Fruit fly (Drosophila melanogaster) whole organism, embryonic: ENCODE data around the gene CG15528.

ENCODE experiments used
- ATbp ChIP-seq: fragments of 200-800 bp; sonication (Bioruptor generic); optimal IDR thresholded peaks from 2 replicates; lab custom pipeline; 2017; ENCODE audit warnings: missing biosample characterization, mild to moderate bottlenecking, missing genetic modification characterization, missing genetic modification reagents
- Atf3 ChIP-seq: fragments of 200-800 bp; sonication (Bioruptor generic); optimal IDR thresholded peaks from 3 replicates; lab custom pipeline; 2016; ENCODE audit warnings: missing biosample characterization, missing genetic modification characterization
- B-H2 ChIP-seq: fragments of 200-800 bp; sonication (Bioruptor generic); optimal IDR thresholded peaks from 2 replicates; lab custom pipeline; 2018; ENCODE audit warnings: missing biosample characterization, mild to moderate bottlenecking, missing genetic modification characterization
- Bdp1 ChIP-seq: fragments of 200-800 bp; sonication (Bioruptor generic); optimal IDR thresholded peaks from 3 replicates; lab custom pipeline; 2016; ENCODE audit warnings: missing biosample characterization, missing genetic modification characterization
- Blimp-1 ChIP-seq: fragments of 200-800 bp; sonication (Bioruptor generic); optimal IDR thresholded peaks from 3 replicates; lab custom pipeline; 2018; ENCODE audit warnings: missing biosample characterization, missing genetic modification characterization, mild to moderate bottlenecking, moderate library complexity, missing genetic modification reagents
- CG10267 ChIP-seq: fragments of 200-800 bp; sonication (Bioruptor generic); optimal IDR thresholded peaks from 2 replicates; lab custom pipeline; 2018; ENCODE audit warnings: missing biosample characterization, mild to moderate bottlenecking, missing genetic modification characterization, moderate library complexity
- CG10431 ChIP-seq: fragments of 200-800 bp; sonication (Bioruptor generic); optimal IDR thresholded peaks from 3 replicates; lab custom pipeline; 2018; ENCODE audit warnings: missing biosample characterization, mild to moderate bottlenecking, missing genetic modification characterization
- CG12236 ChIP-seq: fragments of 200-800 bp; sonication (Bioruptor generic); optimal IDR thresholded peaks from 2 replicates; lab custom pipeline; 2016; ENCODE audit warnings: missing biosample characterization, missing genetic modification characterization
- CG12744 ChIP-seq: fragments of 200-800 bp; sonication (Bioruptor generic); optimal IDR thresholded peaks from 2 replicates; lab custom pipeline; 2016; ENCODE audit warnings: missing biosample characterization, missing genetic modification characterization
- CG13424 ChIP-seq: fragments of 200-800 bp; sonication (Bioruptor generic); optimal IDR thresholded peaks from 2 replicates; lab custom pipeline; 2019; ENCODE audit warnings: missing biosample characterization, mild to moderate bottlenecking, missing genetic modification characterization, moderate library complexity
- CG13624 ChIP-seq: fragments of 200-800 bp; sonication (Bioruptor generic); optimal IDR thresholded peaks from 2 replicates; lab custom pipeline; 2016; ENCODE audit warnings: missing biosample characterization, missing genetic modification characterization
- CG14441 ChIP-seq: fragments of 200-800 bp; sonication (Bioruptor generic); IDR thresholded peaks from 2 replicates; pipeline ENCODE4 v1.3.6; 2022; ENCODE audit warnings: missing biosample characterization, missing genetic modification characterization
- CG14667 ChIP-seq: fragments of 200-800 bp; sonication (Bioruptor generic); IDR thresholded peaks from 2 replicates; pipeline ENCODE4 v1.3.6; 2022; ENCODE audit warnings: missing biosample characterization, missing genetic modification characterization
- CG14965 ChIP-seq: fragments of 200-800 bp; sonication (Bioruptor generic); optimal IDR thresholded peaks from 2 replicates; lab custom pipeline; 2016; ENCODE audit warnings: missing biosample characterization, missing genetic modification characterization, borderline replicate concordance
- CG15073 ChIP-seq: fragments of 200-800 bp; sonication (Bioruptor generic); optimal IDR thresholded peaks from 2 replicates; lab custom pipeline; 2016; ENCODE audit warnings: missing biosample characterization, missing genetic modification characterization
- CG15514 ChIP-seq: fragments of 200-800 bp; sonication (Bioruptor generic); optimal IDR thresholded peaks from 3 replicates; lab custom pipeline; 2017; ENCODE audit warnings: missing biosample characterization, missing genetic modification characterization, mild to moderate bottlenecking, moderate library complexity, missing genetic modification reagents
- CG16815 ChIP-seq: fragments of 200-800 bp; sonication (Bioruptor generic); optimal IDR thresholded peaks from 3 replicates; lab custom pipeline; 2017; ENCODE audit warnings: missing biosample characterization, mild to moderate bottlenecking, missing genetic modification characterization
- CG17912 ChIP-seq: fragments of 200-800 bp; sonication (Bioruptor generic); optimal IDR thresholded peaks from 2 replicates; lab custom pipeline; 2018; ENCODE audit warnings: missing biosample characterization, mild to moderate bottlenecking, missing genetic modification characterization
- CG18599 ChIP-seq: fragments of 200-800 bp; sonication (Bioruptor generic); optimal IDR thresholded peaks from 3 replicates; lab custom pipeline; 2017; ENCODE audit warnings: missing biosample characterization, missing genetic modification characterization, mild to moderate bottlenecking, moderate library complexity, missing genetic modification reagents
- CG18619 ChIP-seq: fragments of 200-800 bp; sonication (Bioruptor generic); optimal IDR thresholded peaks from 3 replicates; lab custom pipeline; 2017; ENCODE audit warnings: missing biosample characterization, mild to moderate bottlenecking, missing genetic modification characterization
- CG30431 ChIP-seq: fragments of 200-800 bp; sonication (Bioruptor generic); optimal IDR thresholded peaks from 2 replicates; lab custom pipeline; 2017; ENCODE audit warnings: missing biosample characterization, missing genetic modification characterization
- CG33213 ChIP-seq: fragments of 200-800 bp; sonication (Bioruptor generic); optimal IDR thresholded peaks from 3 replicates; lab custom pipeline; 2016; ENCODE audit warnings: missing biosample characterization, missing genetic modification characterization
- CG34224 ChIP-seq: fragments of 200-800 bp; sonication (Bioruptor generic); IDR thresholded peaks from 3 replicates; pipeline ENCODE4 v1.3.6; 2022; ENCODE audit warnings: missing biosample characterization, missing genetic modification characterization; ENCODE audit not compliant: partially characterized antibody
- CG4360 ChIP-seq: fragments of 200-800 bp; sonication (Bioruptor generic); IDR thresholded peaks from 2 replicates; pipeline ENCODE4 v1.3.6; 2022; ENCODE audit warnings: missing biosample characterization, missing genetic modification characterization
- CG8281 ChIP-seq: fragments of 200-800 bp; sonication (Bioruptor generic); optimal IDR thresholded peaks from 2 replicates; lab custom pipeline; 2018; ENCODE audit warnings: missing biosample characterization, mild to moderate bottlenecking, missing genetic modification characterization, moderate library complexity
- CG8478 ChIP-seq: fragments of >200 bp; optimal IDR thresholded peaks from 2 replicates; lab custom pipeline; 2018
- CG9609 ChIP-seq: fragments of 200-800 bp; sonication (Bioruptor generic); optimal IDR thresholded peaks from 3 replicates; lab custom pipeline; 2016; ENCODE audit warnings: missing biosample characterization, missing genetic modification characterization
- CHES-1-like ChIP-seq: fragments of 200-800 bp; sonication (Bioruptor generic); optimal IDR thresholded peaks from 2 replicates; lab custom pipeline; 2016; ENCODE audit warnings: missing biosample characterization, missing genetic modification characterization
- E2f2 ChIP-seq: fragments of 200-800 bp; sonication (Bioruptor generic); IDR thresholded peaks from 2 replicates; pipeline ENCODE4 v1.3.6; 2022; ENCODE audit warnings: missing biosample characterization, missing genetic modification characterization
- HmgZ ChIP-seq: fragments of 200-800 bp; sonication (Bioruptor generic); optimal IDR thresholded peaks from 2 replicates; lab custom pipeline; 2018; ENCODE audit warnings: missing biosample characterization, mild to moderate bottlenecking, missing genetic modification characterization
- Hr39 ChIP-seq: fragments of >200 bp; optimal IDR thresholded peaks from 2 replicates; lab custom pipeline; 2017
- Mrtf ChIP-seq: fragments of 200-800 bp; sonication (Bioruptor generic); IDR thresholded peaks from 3 replicates; pipeline ENCODE4 v1.3.6; 2022; ENCODE audit warnings: missing biosample characterization, missing genetic modification characterization
- Ravus ChIP-seq: fragments of 200-800 bp; sonication (Bioruptor generic); IDR thresholded peaks from 2 replicates; pipeline ENCODE4 v1.3.6; 2022; ENCODE audit warnings: missing biosample characterization, missing genetic modification characterization
- Usf ChIP-seq: fragments of 200-800 bp; sonication (Bioruptor generic); optimal IDR thresholded peaks from 2 replicates; lab custom pipeline; 2017; ENCODE audit warnings: missing genotype, missing biosample characterization, missing genetic modification characterization
- Xrp1 ChIP-seq: fragments of 200-800 bp; sonication (Bioruptor generic); IDR thresholded peaks from 2 replicates; pipeline ENCODE4 v1.3.6; 2022; ENCODE audit warnings: missing biosample characterization, missing genetic modification characterization
- ap ChIP-seq: fragments of 200-800 bp; sonication (Bioruptor generic); IDR thresholded peaks from 2 replicates; pipeline ENCODE4 v1.3.6; 2022; ENCODE audit warnings: missing biosample characterization, missing genetic modification characterization
- bowl ChIP-seq: fragments of 200-800 bp; sonication (Bioruptor generic); IDR thresholded peaks from 2 replicates; pipeline ENCODE4 v1.3.6; 2022; ENCODE audit warnings: missing biosample characterization, missing genetic modification characterization
- br ChIP-seq: fragments of >200 bp; optimal IDR thresholded peaks from 2 replicates; lab custom pipeline; 2017
- ci ChIP-seq: fragments of 200-800 bp; sonication (Bioruptor generic); IDR thresholded peaks from 3 replicates; pipeline ENCODE4 v1.3.6; 2022; ENCODE audit warnings: missing biosample characterization, missing genetic modification characterization
- croc ChIP-seq: fragments of 200-800 bp; sonication (Bioruptor generic); conservative IDR thresholded peaks from 3 replicates; pipeline ENCODE4 v1.3.6; 2022; ENCODE audit warnings: missing biosample characterization, missing genetic modification characterization
- da ChIP-seq: fragments of 200-800 bp; sonication (Bioruptor generic); optimal IDR thresholded peaks from 2 replicates; lab custom pipeline; 2016; ENCODE audit warnings: missing biosample characterization, missing genetic modification characterization
- fd3F ChIP-seq: fragments of 200-800 bp; sonication (Bioruptor generic); optimal IDR thresholded peaks from 2 replicates; lab custom pipeline; 2018; ENCODE audit warnings: missing biosample characterization, mild to moderate bottlenecking, missing genetic modification characterization, moderate library complexity
- grn ChIP-seq: fragments of 200-800 bp; sonication (Bioruptor generic); optimal IDR thresholded peaks from 3 replicates; lab custom pipeline; 2017; ENCODE audit warnings: missing biosample characterization, missing genetic modification characterization
- gro ChIP-seq: fragments of 200-800 bp; sonication (Bioruptor generic); optimal IDR thresholded peaks from 2 replicates; lab custom pipeline; 2016; ENCODE audit warnings: missing biosample characterization, missing genetic modification characterization
- luna ChIP-seq: fragments of 200-800 bp; sonication (Bioruptor generic); optimal IDR thresholded peaks from 2 replicates; lab custom pipeline; 2016; ENCODE audit warnings: missing biosample characterization, missing genetic modification characterization
- pan ChIP-seq, 4 experiments: fragments of >200 bp in 3 of 4; fragments of 200-800 bp in 1 of 4; sonication (Bioruptor generic) in 1 of 4; optimal IDR thresholded peaks in 3 of 4; IDR thresholded peaks in 1 of 4; 2 replicates each; pipeline versions ENCODE4 v1.3.6 to Lab custom; 2017 to 2022; ENCODE audit warnings: missing biosample characterization in 2 of 4, missing genetic modification characterization in 2 of 4, mixed read lengths in 1 of 4
- run ChIP-seq: fragments of 200-800 bp; sonication (Bioruptor generic); optimal IDR thresholded peaks from 3 replicates; lab custom pipeline; 2018; ENCODE audit warnings: missing biosample characterization, mild to moderate bottlenecking, missing genetic modification characterization
- slp2 ChIP-seq: fragments of 200-800 bp; sonication (Bioruptor generic); optimal IDR thresholded peaks from 2 replicates; lab custom pipeline; 2016; ENCODE audit warnings: missing biosample characterization, missing genetic modification characterization
- toy ChIP-seq: fragments of 200-800 bp; sonication (Bioruptor generic); IDR thresholded peaks from 2 replicates; pipeline ENCODE4 v1.3.6; 2022; ENCODE audit warnings: missing biosample characterization, missing genetic modification characterization
- wor ChIP-seq: fragments of 200-800 bp; sonication (Bioruptor generic); IDR thresholded peaks from 2 replicates; pipeline ENCODE4 v1.3.6; 2022; ENCODE audit warnings: missing biosample characterization, missing genetic modification characterization
- yki ChIP-seq: fragments of >200 bp; optimal IDR thresholded peaks from 3 replicates; lab custom pipeline; 2018

Gene CG15528

DNA sequence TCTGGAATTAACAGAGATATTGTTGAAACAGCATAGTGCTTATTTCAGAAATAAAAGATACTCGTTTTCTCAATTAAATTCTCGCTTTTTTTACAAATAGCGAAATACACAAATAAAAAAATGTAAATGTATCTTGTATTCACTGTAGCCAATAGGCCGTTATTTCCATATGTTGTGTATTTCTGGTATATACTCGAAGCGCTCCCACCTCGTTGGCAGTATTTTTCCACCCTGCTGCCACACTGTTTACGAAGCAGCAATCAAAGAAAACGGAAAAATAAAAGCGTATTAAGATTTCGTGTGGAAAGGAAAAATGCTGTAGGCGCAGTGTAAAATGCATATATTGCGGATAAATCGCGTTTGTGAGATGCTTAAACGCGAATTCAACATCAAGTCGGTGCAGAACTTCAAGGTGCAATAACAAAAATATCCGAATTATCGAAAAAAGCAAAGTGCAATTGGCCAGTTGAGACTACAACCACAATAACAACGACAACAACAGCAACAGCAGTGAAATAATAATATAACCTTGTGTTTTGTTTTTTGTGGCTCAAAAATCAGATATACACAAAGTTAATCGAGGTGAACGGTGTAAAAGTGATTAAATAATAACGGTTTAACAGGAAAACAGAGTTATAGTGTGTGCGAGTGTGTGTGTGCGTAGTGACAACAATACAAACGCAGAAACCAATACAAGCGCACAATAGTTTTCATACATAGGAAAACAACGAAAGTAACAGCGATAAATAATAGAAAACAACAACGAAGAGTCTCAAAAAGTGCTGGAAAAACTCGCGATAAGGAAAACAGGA is 6.4 kb upstream of the CG15528 start, which contains the start of gene sima (continued):
- TF ChIP-seq Xrp1 (GFP tag; lab: Robert Waterston, UW) = peak; percentile 51; the same call in 1 of the 2 replicates
- TF ChIP-seq da = no peak
- no peak for TF ChIP-seq CG8281 (tag; lab: Kevin White, UChicago)
- peak; percentile 57 for TF ChIP-seq CG15514
- TF ChIP-seq CG10431 = no peak
- TF ChIP-seq ATbp (GFP tag; lab: Kevin White, UChicago) = no peak
- no peak for TF ChIP-seq run (tag; lab: Kevin White, UChicago)
- peak; percentile 27 for TF ChIP-seq CG13424 (tag; lab: Kevin White, UChicago)
- no peak for TF ChIP-seq CG17912
- TF ChIP-seq gro (GFP tag; lab: Kevin White, UChicago) = no peak
- TF ChIP-seq ci (GFP tag; lab: Robert Waterston, UW) = peak; percentile 32; the same call in 1 of the 3 replicates
- no peak for TF ChIP-seq yki (lab: Kevin White, UChicago)
- no peak for TF ChIP-seq CG16815 (GFP tag; lab: Kevin White, UChicago)
- TF ChIP-seq Usf (GFP tag; lab: Kevin White, UChicago) = no peak
- no peak for TF ChIP-seq Ravus (GFP tag; lab: Robert Waterston, UW)
- TF ChIP-seq CG12744 (GFP tag; lab: Kevin White, UChicago) = peak; percentile 14
- no peak for TF ChIP-seq fd3F (GFP tag; lab: Kevin White, UChicago)
- TF ChIP-seq bowl (GFP tag; lab: Robert Waterston, UW) = no peak
- TF ChIP-seq CG10267 (tag; lab: Kevin White, UChicago) = peak; percentile 3
- no peak for TF ChIP-seq B-H2 (GFP tag; lab: Kevin White, UChicago)
- TF ChIP-seq CG9609 = peak; percentile 18
- no peak for TF ChIP-seq slp2 (GFP tag; lab: Kevin White, UChicago)
- TF ChIP-seq CG18599 = peak; percentile 24
- TF ChIP-seq Mrtf (GFP tag; lab: Robert Waterston, UW) = no peak
- peak; percentile 58 for TF ChIP-seq CG13624 (GFP tag; lab: Kevin White, UChicago)
- TF ChIP-seq CHES-1-like (GFP tag; lab: Kevin White, UChicago) = no peak
- TF ChIP-seq CG4360 (GFP tag; lab: Robert Waterston, UW) = no peak; the same call in 1 of the 2 replicates
- no peak for TF ChIP-seq ap
- TF ChIP-seq CG18619 = no peak
- TF ChIP-seq CG12236 (GFP tag; lab: Kevin White, UChicago) = no peak
- TF ChIP-seq wor (GFP tag; lab: Robert Waterston, UW) = no peak
- peak; percentile 59 for TF ChIP-seq CG14441 (GFP tag; lab: Robert Waterston, UW)
- no peak; the same call in 1 of the 2 replicates for TF ChIP-seq CG14667
- peak; percentile 62 for TF ChIP-seq CG33213
- TF ChIP-seq Atf3 (GFP tag; lab: Kevin White, UChicago) = no peak
- no peak for TF ChIP-seq croc (GFP tag; lab: Robert Waterston, UW)
- peak; percentile 17 for TF ChIP-seq Blimp-1 (GFP tag; lab: Kevin White, UChicago)
- no peak for TF ChIP-seq Bdp1
- no peak for TF ChIP-seq CG8478 (lab: Kevin White, UChicago)
- TF ChIP-seq luna (GFP tag; lab: Kevin White, UChicago) = peak; percentile 1
- no peak for TF ChIP-seq CG30431 (GFP tag; lab: Kevin White, UChicago)
- peak; percentile 28; the same call in 1 of the 2 replicates for TF ChIP-seq E2f2 (GFP tag; lab: Robert Waterston, UW)
- TF ChIP-seq Hr39 (lab: Kevin White, UChicago) = no peak
- no peak for TF ChIP-seq pan (optimal IDR thresholded peaks at IDR 0.05; lab: Kevin White, UChicago)
- peak in 1 of 2 experiments; percentile 65 for TF ChIP-seq pan (GFP tag; optimal IDR thresholded peaks at IDR 0.05 in 1 of 2, IDR thresholded peaks at IDR 0.05 in 1 of 2)
- TF ChIP-seq HmgZ (tag; lab: Kevin White, UChicago) = peak; percentile 61
- no peak for TF ChIP-seq CG15073 (GFP tag; lab: Kevin White, UChicago)
- TF ChIP-seq br (lab: Kevin White, UChicago) = no peak
- TF ChIP-seq CG14965 (GFP tag; lab: Kevin White, UChicago) = no peak
- no peak for TF ChIP-seq toy (GFP tag; lab: Robert Waterston, UW)
- TF ChIP-seq grn (GFP tag; lab: Kevin White, UChicago) = no peak
- TF ChIP-seq CG34224 (GFP tag; lab: Robert Waterston, UW) = no peak
